Worm (Caenorhabditis elegans): ENCODE results near the gene otpl-3.

ce11 chrX:6935430-6935829, 10.9 kb upstream of the otpl-3 start, which contains the start of gene C16E9.2:
- TF ChIP-seq nhr-237 (tag; optimal IDR thresholded peaks at IDR 0.05) (no peak), mls-2 (tag; optimal IDR thresholded peaks at IDR 0.05) (no peak)
